Worm (Caenorhabditis elegans): ENCODE data around the gene F26G1.15.

F26G1.15 gene

ce11 chrII:4753133-4753532 lies 37.0 kb upstream of the F26G1.15 start, which contains the start of gene C27D9.1:
TSS of gene C27D9.1 (plus strand) at chrII:4753413.
- TF ChIP-seq xnd-1 (tag; optimal IDR thresholded peaks at IDR 0.05): peak; percentile 33
- TF ChIP-seq efl-1 (GFP tag; optimal IDR thresholded peaks at IDR 0.05): peak; percentile 54
- no peak for TF ChIP-seq die-1 (tag; optimal IDR thresholded peaks at IDR 0.05)
- TF ChIP-seq madf-6 (GFP tag; IDR thresholded peaks at IDR 0.05): peak; percentile 74
- TF ChIP-seq nhr-80 (tag; optimal IDR thresholded peaks at IDR 0.05): no peak
- TF ChIP-seq lsl-1 (GFP tag; optimal IDR thresholded peaks at IDR 0.05): peak; percentile 2

- no peak for TF ChIP-seq zim-3 (tag; optimal IDR thresholded peaks at IDR 0.05)
- TF ChIP-seq F39B2.1 (GFP tag; IDR thresholded peaks at IDR 0.05): no peak
- TF ChIP-seq hsf-1 (GFP tag; IDR thresholded peaks at IDR 0.05): no peak
- TF ChIP-seq egl-18 (GFP tag; IDR thresholded peaks at IDR 0.05): no peak
- no peak for TF ChIP-seq hmg-20 (GFP tag; IDR thresholded peaks at IDR 0.05)
- TF ChIP-seq D2030.7 (GFP tag; IDR thresholded peaks at IDR 0.05): no peak
- TF ChIP-seq Y53G8AR.9 (GFP tag; conservative IDR thresholded peaks at IDR 0.05): no peak
- TF ChIP-seq lsl-1 (GFP tag; optimal IDR thresholded peaks at IDR 0.05): peak; percentile 6
- TF ChIP-seq attf-3 (GFP tag; conservative IDR thresholded peaks at IDR 0.05): peak; percentile 74
- no peak for TF ChIP-seq mes-4 (tag; optimal IDR thresholded peaks at IDR 0.05)
- TF ChIP-seq aptf-3 (GFP tag; IDR thresholded peaks at IDR 0.05): no peak
Measured at ce11 chrII:4755654-4756053, 34.4 kb upstream of the F26G1.15 start.

- TF ChIP-seq aptf-2 (GFP tag; conservative IDR thresholded peaks at IDR 0.05) (no peak), die-1 (tag; optimal IDR thresholded peaks at IDR 0.05) (no peak), F52B5.7 (tag; optimal IDR thresholded peaks at IDR 0.05) (no peak), sptf-2 (GFP tag; optimal IDR thresholded peaks at IDR 0.05) (no peak), Y53F4B.3 (GFP tag; IDR thresholded peaks at IDR 0.05) (no peak)
Measured at ce11 chrII:4756751-4757150, 33.3 kb upstream of the F26G1.15 start, which contains the start of gene C27D9.2. TSS of gene C27D9.2 (minus strand) at chrII:4756851.

- TF ChIP-seq ceh-91 (GFP tag; IDR thresholded peaks at IDR 0.05): no peak
- TF ChIP-seq atf-7 (tag; optimal IDR thresholded peaks at IDR 0.05): no peak
- TF ChIP-seq lin-26 (GFP tag; IDR thresholded peaks at IDR 0.05): no peak
- no peak for TF ChIP-seq F23B12.7 (tag; optimal IDR thresholded peaks at IDR 0.05; ENCODE audit: insufficient read depth)
- TF ChIP-seq egl-44 (GFP tag; IDR thresholded peaks at IDR 0.05): no peak
- TF ChIP-seq pbrm-1 (GFP tag; IDR thresholded peaks at IDR 0.05): no peak
- TF ChIP-seq cebp-1 (GFP tag; IDR thresholded peaks at IDR 0.05): no peak
- no peak for TF ChIP-seq cebp-1 (tag; optimal IDR thresholded peaks at IDR 0.05)
- TF ChIP-seq ztf-28 (GFP tag; IDR thresholded peaks at IDR 0.05): no peak
- no peak for TF ChIP-seq nhr-27 (tag; optimal IDR thresholded peaks at IDR 0.05)
- TF ChIP-seq F52B5.7 (tag; optimal IDR thresholded peaks at IDR 0.05): no peak
- no peak for TF ChIP-seq lin-40 (tag; optimal IDR thresholded peaks at IDR 0.05)
- no peak for TF ChIP-seq bed-1 (GFP tag; IDR thresholded peaks at IDR 0.05)
- TF ChIP-seq ceh-100 (GFP tag; IDR thresholded peaks at IDR 0.05): no peak
- no peak for TF ChIP-seq snpc-4 (GFP tag; optimal IDR thresholded peaks at IDR 0.05)
- no peak for TF ChIP-seq snpc-4 (tag; optimal IDR thresholded peaks at IDR 0.05)
- TF ChIP-seq Y95B8A.8 (GFP tag; IDR thresholded peaks at IDR 0.05): no peak
- no peak for TF ChIP-seq repo-1 (tag; optimal IDR thresholded peaks at IDR 0.05)
- no peak for TF ChIP-seq T26A5.8 (tag; optimal IDR thresholded peaks at IDR 0.05)
- TF ChIP-seq F57A8.1 (GFP tag; optimal IDR thresholded peaks at IDR 0.05): no peak
Measured at ce11 chrII:4758462-4758861, 31.6 kb upstream of the F26G1.15 start, which contains the start of gene F26G1.3. TSS of gene F26G1.3 (plus strand) at chrII:4758762.
